Worm (Caenorhabditis elegans) whole organism, L1 larva: ENCODE data around the gene pcs-1.
"Not testable (repeated sequence)": the region's sequence is repeated elsewhere in the genome, so short reads cannot be mapped to it uniquely, and the experiment has no call there.

Experiments used
- C04F5.9 ChIP-seq: sonication (generic microtip); optimal IDR thresholded peaks from 2 replicates; lab custom pipeline; 2016; ENCODE audit warnings: missing genetic modification characterization, missing compliant biosample characterization
- C16A3.4 ChIP-seq: fragments of 150-350 bp; optimal IDR thresholded peaks from 2 replicates; lab custom pipeline; 2014; ENCODE audit warnings: missing biosample characterization, missing genetic modification characterization
- F16B12.6 ChIP-seq: fragments of 150-350 bp; optimal IDR thresholded peaks from 2 replicates; lab custom pipeline; 2014; ENCODE audit warnings: missing biosample characterization, missing genetic modification characterization
- Y116A8C.19 ChIP-seq: sonication (generic microtip); optimal IDR thresholded peaks from 2 replicates; lab custom pipeline; 2016; ENCODE audit warnings: missing compliant biosample characterization, missing genetic modification characterization, borderline replicate concordance
- alr-1 ChIP-seq: fragments of 200-800 bp; sonication (Bioruptor generic); optimal IDR thresholded peaks from 2 replicates; lab custom pipeline; 2018; ENCODE audit warnings: borderline replicate concordance, mild to moderate bottlenecking, missing genetic modification characterization, missing compliant biosample characterization
- aly-2 ChIP-seq: fragments of 150-350 bp; optimal IDR thresholded peaks from 2 replicates; lab custom pipeline; 2014; ENCODE audit warnings: missing biosample characterization, missing genetic modification characterization
- ama-1 ChIP-seq: fragments of 150-350 bp; optimal IDR thresholded peaks from 2 replicates; lab custom pipeline; 2014
- ceh-8 ChIP-seq: fragments of 200-800 bp; sonication (Bioruptor generic); optimal IDR thresholded peaks from 2 replicates; lab custom pipeline; 2018; ENCODE audit warnings: mild to moderate bottlenecking, missing genetic modification characterization, moderate library complexity, missing compliant biosample characterization
- ceh-82 ChIP-seq, 3 experiments: fragments of 150-350 bp in 1 of 3; sonication (generic microtip) in 2 of 3; optimal IDR thresholded peaks; 2 replicates each; lab custom pipeline; 2014 to 2017; ENCODE audit warnings: missing biosample characterization in 3 of 3, missing genetic modification characterization in 3 of 3
- dpl-1 ChIP-seq, 3 experiments: fragments of 150-350 bp in 2 of 3; sonication (generic microtip) in 1 of 3; optimal IDR thresholded peaks; 2 replicates each; lab custom pipeline; 2014 to 2017; ENCODE audit warnings: missing biosample characterization in 3 of 3, missing genetic modification characterization in 3 of 3, missing genetic modification reagents in 3 of 3
- efl-1 ChIP-seq, 4 experiments: fragments of 150-350 bp; optimal IDR thresholded peaks in 3 of 4; peaks in 1 of 4; 1 replicate in 1 of 4; 2 replicates in 3 of 4; lab custom pipeline; 2014; ENCODE audit warnings: missing biosample characterization in 2 of 4, missing genetic modification characterization in 2 of 4, missing genetic modification reagents in 2 of 4
- efl-3 ChIP-seq: fragments of 200-800 bp; sonication (Bioruptor generic); optimal IDR thresholded peaks from 2 replicates; lab custom pipeline; 2018; ENCODE audit warnings: mild to moderate bottlenecking, missing genetic modification characterization, missing compliant biosample characterization
- egl-13 ChIP-seq: sonication (generic microtip); optimal IDR thresholded peaks from 2 replicates; lab custom pipeline; 2016; ENCODE audit warnings: missing genotype, missing genetic modification reagents, missing genetic modification characterization, missing compliant biosample characterization
- elt-2 ChIP-seq: sonication (generic microtip); optimal IDR thresholded peaks from 2 replicates; lab custom pipeline; 2016; ENCODE audit warnings: missing genetic modification characterization, mild to moderate bottlenecking, inconsistent platforms, missing compliant biosample characterization, missing genetic modification reagents
- elt-3 ChIP-seq, 6 experiments: fragments of 150-350 bp in 1 of 6; sonication (generic microtip); optimal IDR thresholded peaks; 2 replicates each; lab custom pipeline; 2017 to 2018; ENCODE audit warnings: missing biosample characterization in 6 of 6, missing genetic modification characterization in 6 of 6, inconsistent platforms in 1 of 6
- ets-5 ChIP-seq: fragments of 200-800 bp; sonication (Bioruptor generic); IDR thresholded peaks from 2 replicates; pipeline ENCODE4 v1.3.6; 2022; ENCODE audit warnings: missing genetic modification characterization, missing compliant biosample characterization
- fkh-4 ChIP-seq: sonication (generic microtip); optimal IDR thresholded peaks from 2 replicates; lab custom pipeline; 2016; ENCODE audit warnings: missing compliant biosample characterization, missing genetic modification characterization, borderline replicate concordance
- fos-1 ChIP-seq: fragments of 150-350 bp; optimal IDR thresholded peaks from 2 replicates; lab custom pipeline; 2014; ENCODE audit warnings: missing biosample characterization, missing genetic modification characterization
- grh-1 ChIP-seq: fragments of 200-800 bp; sonication (Bioruptor generic); IDR thresholded peaks from 2 replicates; pipeline ENCODE4 v1.3.6; 2022; ENCODE audit warnings: missing genetic modification reagents, missing genetic modification characterization, missing compliant biosample characterization
- hlh-4 ChIP-seq: sonication (generic microtip); optimal IDR thresholded peaks from 2 replicates; lab custom pipeline; 2016; ENCODE audit warnings: mild to moderate bottlenecking, missing genetic modification characterization, missing compliant biosample characterization
- hpl-2 ChIP-seq: fragments of 150-350 bp; optimal IDR thresholded peaks from 2 replicates; lab custom pipeline; 2014; ENCODE audit warnings: missing biosample characterization, missing genetic modification reagents, missing genetic modification characterization
- irx-1 ChIP-seq: sonication (generic microtip); optimal IDR thresholded peaks from 2 replicates; lab custom pipeline; 2016; ENCODE audit warnings: missing genetic modification characterization, missing compliant biosample characterization
- isw-1 ChIP-seq: fragments of 200-800 bp; sonication (Bioruptor generic); IDR thresholded peaks from 2 replicates; pipeline ENCODE4 v1.3.6; 2022; ENCODE audit warnings: missing genetic modification characterization, missing compliant biosample characterization
- jun-1 ChIP-seq: fragments of 150-350 bp; optimal IDR thresholded peaks from 2 replicates; lab custom pipeline; 2014; ENCODE audit warnings: missing biosample characterization, missing genetic modification reagents, missing genetic modification characterization
- lin-14 ChIP-seq: fragments of 200-800 bp; sonication (Bioruptor generic); optimal IDR thresholded peaks from 2 replicates; lab custom pipeline; 2018; ENCODE audit warnings: mild to moderate bottlenecking, missing genetic modification characterization, moderate library complexity, missing compliant biosample characterization
- lin-15B ChIP-seq: fragments of 150-350 bp; sonication (generic microtip); optimal IDR thresholded peaks from 3 replicates; lab custom pipeline; 2014; ENCODE audit warnings: missing biosample characterization, missing genetic modification characterization
- lin-35 ChIP-seq, 2 experiments: fragments of 150-350 bp; optimal IDR thresholded peaks; 2 replicates each; lab custom pipeline; 2014; ENCODE audit warnings: missing biosample characterization in 2 of 2, missing genetic modification characterization in 2 of 2, missing genetic modification reagents in 2 of 2
- lin-39 ChIP-seq: fragments of 150-350 bp; optimal IDR thresholded peaks from 2 replicates; lab custom pipeline; 2014; ENCODE audit warnings: missing biosample characterization, missing genetic modification reagents, missing genetic modification characterization
- lir-3 ChIP-seq: sonication (generic microtip); optimal IDR thresholded peaks from 2 replicates; lab custom pipeline; 2016; ENCODE audit warnings: mild to moderate bottlenecking, missing genetic modification characterization, moderate library complexity, missing compliant biosample characterization; ENCODE audit not compliant: poor library complexity
- lsy-2 ChIP-seq, 2 experiments: fragments of 150-350 bp; optimal IDR thresholded peaks; 2 replicates each; lab custom pipeline; 2014; ENCODE audit warnings: missing biosample characterization in 2 of 2, missing genetic modification characterization in 2 of 2
- mab-9 ChIP-seq: fragments of 200-800 bp; sonication (Bioruptor generic); IDR thresholded peaks from 2 replicates; pipeline ENCODE4 v1.3.6; 2022; ENCODE audit warnings: missing genetic modification reagents, missing genetic modification characterization, missing compliant biosample characterization
- mdl-1 ChIP-seq, 2 experiments: fragments of 150-350 bp; optimal IDR thresholded peaks; 2 replicates each; lab custom pipeline; 2014 to 2017; ENCODE audit warnings: missing biosample characterization in 2 of 2, missing genetic modification characterization in 2 of 2, inconsistent platforms in 1 of 2
- mep-1 ChIP-seq: fragments of 150-350 bp; optimal IDR thresholded peaks from 2 replicates; lab custom pipeline; 2014; ENCODE audit warnings: missing biosample characterization, missing genetic modification characterization
- nhr-19 ChIP-seq: fragments of 200-800 bp; sonication (Bioruptor generic); conservative IDR thresholded peaks from 2 replicates; pipeline ENCODE4 v1.3.6; 2022; ENCODE audit warnings: missing genetic modification characterization, missing compliant biosample characterization
- nhr-237 ChIP-seq: fragments of 150-350 bp; optimal IDR thresholded peaks from 2 replicates; lab custom pipeline; 2014; ENCODE audit warnings: missing biosample characterization, missing genetic modification characterization
- nhr-47 ChIP-seq: sonication (generic microtip); optimal IDR thresholded peaks from 2 replicates; lab custom pipeline; 2016; ENCODE audit warnings: mild to moderate bottlenecking, missing genetic modification characterization, moderate library complexity, missing compliant biosample characterization
- nhr-84 ChIP-seq: sonication (generic microtip); optimal IDR thresholded peaks from 2 replicates; lab custom pipeline; 2017; ENCODE audit warnings: missing biosample characterization, missing genetic modification characterization
- nhr-90 ChIP-seq: sonication (generic microtip); optimal IDR thresholded peaks from 2 replicates; lab custom pipeline; 2016; ENCODE audit warnings: mild to moderate bottlenecking, missing genetic modification characterization, missing compliant biosample characterization; ENCODE audit not compliant: poor library complexity
- pag-3 ChIP-seq: sonication (generic microtip); optimal IDR thresholded peaks from 2 replicates; lab custom pipeline; 2017; ENCODE audit warnings: missing genetic modification characterization, mild to moderate bottlenecking, missing compliant biosample characterization, antibody characterized with exemption, borderline replicate concordance; ENCODE audit not compliant: insufficient read depth
- pax-3 ChIP-seq: fragments of 200-800 bp; sonication (Bioruptor generic); optimal IDR thresholded peaks from 2 replicates; lab custom pipeline; 2018; ENCODE audit warnings: mild to moderate bottlenecking, missing genetic modification characterization, moderate library complexity, missing compliant biosample characterization
- skn-1 ChIP-seq: fragments of 150-350 bp; optimal IDR thresholded peaks from 2 replicates; lab custom pipeline; 2014; ENCODE audit warnings: missing biosample characterization, missing genetic modification characterization
- sox-4 ChIP-seq: sonication (generic microtip); optimal IDR thresholded peaks from 2 replicates; lab custom pipeline; 2016; ENCODE audit warnings: missing genetic modification characterization, missing compliant biosample characterization
- sptf-1 ChIP-seq: fragments of 150-350 bp; optimal IDR thresholded peaks from 2 replicates; lab custom pipeline; 2014; ENCODE audit warnings: missing biosample characterization, missing genetic modification characterization
- tlp-1 ChIP-seq: fragments of 150-350 bp; optimal IDR thresholded peaks from 2 replicates; lab custom pipeline; 2014; ENCODE audit warnings: missing biosample characterization, missing genetic modification characterization
- unc-130 ChIP-seq: fragments of 150-350 bp; optimal IDR thresholded peaks from 2 replicates; lab custom pipeline; 2017; ENCODE audit warnings: missing biosample characterization, missing genetic modification characterization, inconsistent platforms
- unc-30 ChIP-seq: sonication (generic microtip); optimal IDR thresholded peaks from 2 replicates; lab custom pipeline; 2017; ENCODE audit warnings: missing biosample characterization, missing genetic modification characterization
- ztf-4 ChIP-seq: fragments of 150-350 bp; optimal IDR thresholded peaks from 2 replicates; lab custom pipeline; 2014; ENCODE audit warnings: missing biosample characterization, missing genetic modification characterization

pcs-1 gene

DNA sequence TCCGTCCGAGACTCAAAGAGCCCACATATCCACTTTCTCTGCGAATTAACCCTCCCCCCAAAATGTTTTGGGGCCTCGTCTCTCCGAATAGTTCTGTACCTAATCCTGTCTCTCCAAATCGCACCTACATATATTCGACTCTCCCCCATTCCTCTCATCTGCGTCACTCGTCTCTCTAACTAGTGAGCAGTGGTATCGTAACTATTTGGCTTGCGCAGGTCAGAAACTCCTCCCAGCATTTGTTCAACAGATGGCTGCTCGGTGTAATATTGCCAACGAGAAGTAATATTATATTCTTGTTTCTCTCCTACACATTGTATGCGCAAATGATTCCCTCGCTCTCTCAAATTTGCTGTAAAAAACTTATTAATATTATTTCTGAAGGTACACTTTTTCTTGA, 21.9 kb downstream of the pcs-1 start, which contains the start of gene F54D5.24:
Gene F54D5.24 (plus strand): TSS at position 316 of the 400 bp plus-strand sequence.
- no peak for TF ChIP-seq mdl-1 (tag; optimal IDR thresholded peaks at IDR 0.05; lab: Kevin White, UChicago)
- no peak for TF ChIP-seq lsy-2 (tag; optimal IDR thresholded peaks at IDR 0.05; lab: Kevin White, UChicago)

DNA sequence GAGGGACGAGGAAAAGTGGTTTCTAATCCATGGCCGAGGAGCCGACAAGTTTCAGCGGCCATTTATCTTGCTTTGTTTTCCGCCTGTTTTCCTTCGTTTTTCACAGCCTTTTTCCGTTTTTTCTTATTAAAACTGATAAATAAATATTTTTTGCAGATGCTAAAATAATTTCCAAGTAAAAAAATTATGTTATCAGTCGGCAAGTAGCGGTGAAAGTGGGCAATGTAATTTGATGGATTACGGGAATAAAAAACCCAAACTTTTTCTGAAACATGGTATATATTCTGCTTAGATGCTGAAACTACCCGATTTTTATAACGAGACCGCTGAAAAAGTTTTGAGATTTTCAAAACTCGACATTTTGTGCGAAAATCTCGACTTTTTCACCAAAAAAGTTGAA, 25.6 kb downstream of the pcs-1 start, which contains the start of gene dhgd-1:
Gene dhgd-1 (minus strand): TSS at position 101 of the 400 bp plus-strand sequence.
- not testable (repeated sequence) for TF ChIP-seq mdl-1 (tag; optimal IDR thresholded peaks at IDR 0.05; lab: Kevin White, UChicago); isw-1; jun-1 (tag; lab: Kevin White, UChicago)

DNA sequence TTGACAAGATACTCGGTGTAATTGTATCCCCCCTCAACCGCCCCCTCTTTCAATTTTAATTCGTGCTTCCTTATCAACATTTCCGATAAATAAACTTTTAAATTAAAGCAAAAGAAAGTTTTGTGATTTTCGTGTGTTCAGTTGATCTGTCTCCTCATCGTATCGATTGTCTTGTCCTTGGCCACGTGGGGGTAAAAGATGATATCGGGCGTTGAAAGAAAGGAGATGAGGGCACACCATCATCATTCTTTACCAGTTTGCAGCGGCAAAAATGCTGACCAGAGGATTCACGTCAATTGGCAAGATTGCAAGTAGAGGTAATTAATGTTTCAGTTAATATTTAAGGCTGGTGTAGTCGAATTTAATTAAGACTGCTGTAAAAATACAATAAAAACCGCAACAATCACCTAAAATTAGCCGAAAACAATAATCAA, 30.3 kb downstream of the pcs-1 start, which contains the start of gene F54D5.7:
Gene F54D5.7 (plus strand): TSS at position 264 of the 434 bp plus-strand sequence.
- TF ChIP-seq lin-39 (tag; lab: Kevin White, UChicago) (no peak), fos-1 (tag; lab: Kevin White, UChicago) (no peak), elt-3 (tag; optimal IDR thresholded peaks at IDR 0.05; lab: Kevin White, UChicago) (peak in 2 of 6 experiments; percentile 23 to 75), mep-1 (peak; percentile 92), C16A3.4 (tag; lab: Kevin White, UChicago) (peak; percentile 23), lir-3 (tag; lab: Kevin White, UChicago) (peak; percentile 22), hlh-4 (tag; lab: Kevin White, UChicago) (no peak), sptf-1 (no peak), ceh-8 (no peak), mab-9 (GFP tag; lab: Robert Waterston, UW) (no peak), skn-1 (tag; lab: Kevin White, UChicago) (peak; percentile 90), aly-2 (tag; lab: Kevin White, UChicago) (peak; percentile 89), lin-35 (GFP tag; optimal IDR thresholded peaks at IDR 0.05; lab: Kevin White, UChicago) (peak in 1 of 2 experiments; percentile 59), elt-2 (tag; lab: Kevin White, UChicago) (peak; percentile 52), dpl-1 (GFP tag; optimal IDR thresholded peaks at IDR 0.05; lab: Kevin White, UChicago) (peak; percentile 26 to 39 (median 38)), pax-3 (tag; lab: Kevin White, UChicago) (no peak), sox-4 (no peak), pag-3 (tag; lab: Kevin White, UChicago) (peak; percentile 32), ztf-4 (tag; lab: Kevin White, UChicago) (peak; percentile 56), efl-3 (GFP tag; lab: Kevin White, UChicago) (no peak), nhr-90 (peak; percentile 70), ceh-82 (tag; optimal IDR thresholded peaks at IDR 0.05; lab: Kevin White, UChicago) (no peak), lin-15B (tag; lab: Kevin White, UChicago) (no peak), efl-1 (optimal IDR thresholded peaks at IDR 0.05; lab: Kevin White, UChicago) (peak; percentile 8 to 14), efl-1 (GFP tag; optimal IDR thresholded peaks at IDR 0.05 in 1 of 2; lab: Kevin White, UChicago) (peak in 1 of 2 experiments; percentile 89), ets-5 (GFP tag; lab: Robert Waterston, UW) (no peak), irx-1 (tag; lab: Kevin White, UChicago) (peak; percentile 30), nhr-84 (tag; lab: Kevin White, UChicago) (no peak), tlp-1 (tag; lab: Kevin White, UChicago) (no peak), grh-1 (GFP tag; lab: Robert Waterston, UW) (peak; percentile 36; the same call in 1 of the 2 replicates), unc-130 (tag; lab: Kevin White, UChicago) (peak; percentile 11), nhr-237 (tag; lab: Kevin White, UChicago) (no peak), lin-14 (GFP tag; lab: Kevin White, UChicago) (peak; percentile 61), C04F5.9 (tag; lab: Kevin White, UChicago) (no peak), Y116A8C.19 (tag; lab: Kevin White, UChicago) (no peak), nhr-19 (GFP tag; lab: Robert Waterston, UW) (peak; percentile 65), hpl-2 (GFP tag; lab: Kevin White, UChicago) (no peak), unc-30 (no peak), fkh-4 (tag; lab: Kevin White, UChicago) (no peak), F16B12.6 (no peak), ama-1 (lab: Kevin White, UChicago) (peak; percentile 99), egl-13 (tag; lab: Kevin White, UChicago) (no peak), nhr-47 (tag; lab: Kevin White, UChicago) (peak; percentile 57), alr-1 (tag; lab: Kevin White, UChicago) (no peak)
